Worm (Caenorhabditis elegans) whole organism, mixed stage, embryonic: ENCODE results near the gene C09E7.11.

Experiments used
- bed-3 ChIP-seq: fragments of 200-800 bp; sonication (Bioruptor generic); optimal IDR thresholded peaks from 3 replicates; lab custom pipeline; 2018; ENCODE audit warnings: mild to moderate bottlenecking, missing genetic modification characterization, moderate library complexity, missing compliant biosample characterization
- elt-3 ChIP-seq: fragments of 150-350 bp; optimal IDR thresholded peaks from 2 replicates; lab custom pipeline; 2014; ENCODE audit warnings: missing biosample characterization, missing genetic modification characterization
- pha-4 ChIP-seq: fragments of 150-350 bp; optimal IDR thresholded peaks from 2 replicates; lab custom pipeline; 2018; ENCODE audit warnings: missing biosample characterization, missing genetic modification reagents, missing genetic modification characterization
- snpc-4 ChIP-seq: fragments of 150-350 bp; optimal IDR thresholded peaks from 2 replicates; lab custom pipeline; 2014; ENCODE audit warnings: missing biosample characterization, missing genetic modification characterization
- ztf-11 ChIP-seq: fragments of 150-350 bp; optimal IDR thresholded peaks from 2 replicates; lab custom pipeline; 2014; ENCODE audit warnings: missing biosample characterization, missing genetic modification characterization

- TF ChIP-seq snpc-4 (tag; lab: Kevin White, UChicago) (no peak), ztf-11 (tag; lab: Kevin White, UChicago) (no peak), pha-4 (tag; lab: Kevin White, UChicago) (no peak), bed-3 (GFP tag; lab: Kevin White, UChicago) (no peak), elt-3 (no peak)
These were observed 23.4 kb upstream of the C09E7.11 start, which contains the start of gene F23F12.12 for ce11 chrIII:6507832-6508231.
